Fruit fly (Drosophila melanogaster) whole organism, prepupa: ENCODE data around the gene IntS4.

ENCODE experiments used
- CG10631 ChIP-seq: fragments of 200-800 bp; sonication (Bioruptor generic); optimal IDR thresholded peaks from 2 replicates; lab custom pipeline; 2016; ENCODE audit warnings: missing biosample characterization, missing genetic modification characterization
- CG10669 ChIP-seq: fragments of 200-800 bp; sonication (Bioruptor generic); optimal IDR thresholded peaks from 3 replicates; lab custom pipeline; 2018; ENCODE audit warnings: missing biosample characterization, mild to moderate bottlenecking, missing genetic modification characterization, moderate library complexity
- CG11294 ChIP-seq: fragments of 200-800 bp; sonication (Bioruptor generic); IDR thresholded peaks from 2 replicates; pipeline ENCODE4 v1.3.6; 2022; ENCODE audit warnings: missing biosample characterization, missing genetic modification characterization
- CG11762 ChIP-seq: fragments of 200-800 bp; sonication (Bioruptor generic); optimal IDR thresholded peaks from 3 replicates; lab custom pipeline; 2016; ENCODE audit warnings: missing biosample characterization, missing genetic modification characterization; ENCODE audit not compliant: insufficient read depth
- CG15336 ChIP-seq: fragments of 200-800 bp; sonication (Bioruptor generic); IDR thresholded peaks from 2 replicates; pipeline ENCODE4 v1.3.6; 2022; ENCODE audit warnings: missing biosample characterization, missing genetic modification characterization
- CG1621 ChIP-seq: fragments of 200-800 bp; sonication (Bioruptor generic); optimal IDR thresholded peaks from 3 replicates; lab custom pipeline; 2018; ENCODE audit warnings: missing biosample characterization, mild to moderate bottlenecking, missing genetic modification characterization
- CG16779 ChIP-seq: fragments of 200-800 bp; sonication (Bioruptor generic); optimal IDR thresholded peaks from 3 replicates; lab custom pipeline; 2017; ENCODE audit warnings: missing biosample characterization, mild to moderate bottlenecking, missing genetic modification characterization
- CG32006 ChIP-seq: fragments of 200-800 bp; sonication (Bioruptor generic); optimal IDR thresholded peaks from 3 replicates; lab custom pipeline; 2017; ENCODE audit warnings: missing biosample characterization, mild to moderate bottlenecking, missing genetic modification characterization
- CG34406 ChIP-seq: fragments of 200-800 bp; sonication (Bioruptor generic); optimal IDR thresholded peaks from 3 replicates; lab custom pipeline; 2016; ENCODE audit warnings: missing biosample characterization, missing genetic modification characterization
- CG6163 ChIP-seq: fragments of 200-800 bp; sonication (Bioruptor generic); IDR thresholded peaks from 3 replicates; pipeline ENCODE4 v1.3.6; 2022; ENCODE audit warnings: missing biosample characterization, missing genetic modification characterization
- CG6276 ChIP-seq: fragments of 200-800 bp; sonication (Bioruptor generic); optimal IDR thresholded peaks from 2 replicates; lab custom pipeline; 2017; ENCODE audit warnings: missing biosample characterization, mild to moderate bottlenecking, missing genetic modification characterization
- CG6792 ChIP-seq: fragments of 200-800 bp; sonication (Bioruptor generic); optimal IDR thresholded peaks from 3 replicates; lab custom pipeline; 2016; ENCODE audit warnings: missing biosample characterization, missing genetic modification characterization
- CG6854 ChIP-seq: fragments of 200-800 bp; sonication (Bioruptor generic); optimal IDR thresholded peaks from 2 replicates; lab custom pipeline; 2017; ENCODE audit warnings: missing biosample characterization, mild to moderate bottlenecking, missing genetic modification characterization
- CG7368 ChIP-seq: fragments of 200-800 bp; sonication (Bioruptor generic); optimal IDR thresholded peaks from 3 replicates; lab custom pipeline; 2016; ENCODE audit warnings: missing biosample characterization, missing genetic modification characterization
- CG8119 ChIP-seq: fragments of 200-800 bp; sonication (Bioruptor generic); IDR thresholded peaks from 3 replicates; pipeline ENCODE4 v1.3.6; 2022; ENCODE audit warnings: missing biosample characterization, missing genetic modification characterization
- CG8319 ChIP-seq: fragments of 200-800 bp; sonication (Bioruptor generic); optimal IDR thresholded peaks from 3 replicates; lab custom pipeline; 2016; ENCODE audit warnings: missing biosample characterization, missing genetic modification characterization
- CG8632 ChIP-seq: fragments of 200-800 bp; sonication (Bioruptor generic); optimal IDR thresholded peaks from 3 replicates; lab custom pipeline; 2016; ENCODE audit warnings: missing biosample characterization, missing genetic modification characterization
- CG9139 ChIP-seq: fragments of 200-800 bp; sonication (Bioruptor generic); optimal IDR thresholded peaks from 3 replicates; lab custom pipeline; 2017; ENCODE audit warnings: missing biosample characterization, mild to moderate bottlenecking, missing genetic modification characterization
- Eip78C ChIP-seq: fragments of 200-800 bp; sonication (Bioruptor generic); peaks from one replicate; lab custom pipeline; 2016; ENCODE audit warnings: missing biosample characterization, missing genetic modification characterization
- Hr38 ChIP-seq: sonication (Bioruptor generic); optimal IDR thresholded peaks from 2 replicates; lab custom pipeline; 2016; ENCODE audit warnings: missing biosample characterization, missing genetic modification characterization
- Hr39 ChIP-seq: fragments of 200-800 bp; sonication (Bioruptor generic); optimal IDR thresholded peaks from 2 replicates; lab custom pipeline; 2016; ENCODE audit warnings: missing biosample characterization, missing genetic modification characterization
- Hr4 ChIP-seq: fragments of 200-800 bp; sonication (Bioruptor generic); optimal IDR thresholded peaks from 3 replicates; lab custom pipeline; 2016; ENCODE audit warnings: missing biosample characterization, missing genetic modification characterization
- Met ChIP-seq: fragments of 200-800 bp; sonication (Bioruptor generic); optimal IDR thresholded peaks from 3 replicates; lab custom pipeline; 2016; ENCODE audit warnings: missing biosample characterization, missing genetic modification characterization
- OdsH ChIP-seq: fragments of 200-800 bp; sonication (Bioruptor generic); optimal IDR thresholded peaks from 3 replicates; lab custom pipeline; 2016; ENCODE audit warnings: missing biosample characterization, missing genetic modification characterization
- Smox ChIP-seq: fragments of 200-800 bp; sonication (Bioruptor generic); optimal IDR thresholded peaks from 3 replicates; lab custom pipeline; 2016; ENCODE audit warnings: missing biosample characterization, missing genetic modification characterization
- Sox102F ChIP-seq: fragments of 200-800 bp; sonication (Bioruptor generic); optimal IDR thresholded peaks from 2 replicates; lab custom pipeline; 2016; ENCODE audit warnings: missing biosample characterization, mild to moderate bottlenecking, missing genetic modification characterization
- Sox14 ChIP-seq: fragments of 200-800 bp; sonication (Bioruptor generic); optimal IDR thresholded peaks from 3 replicates; lab custom pipeline; 2016; ENCODE audit warnings: missing biosample characterization, missing genetic modification characterization
- achi ChIP-seq: fragments of 200-800 bp; sonication (Bioruptor generic); optimal IDR thresholded peaks from 3 replicates; lab custom pipeline; 2016; ENCODE audit warnings: missing biosample characterization, missing genetic modification characterization
- cyc ChIP-seq: fragments of 200-800 bp; sonication (Bioruptor generic); optimal IDR thresholded peaks from 3 replicates; lab custom pipeline; 2016; ENCODE audit warnings: missing biosample characterization, missing genetic modification characterization
- dsx ChIP-seq: fragments of 200-800 bp; optimal IDR thresholded peaks from 3 replicates; lab custom pipeline; 2019; ENCODE audit warnings: missing biosample characterization, mild to moderate bottlenecking, missing genetic modification characterization, moderate library complexity; ENCODE audit not compliant: poor library complexity, severe bottlenecking
- eg ChIP-seq: fragments of 200-800 bp; sonication (Bioruptor generic); IDR thresholded peaks from 3 replicates; pipeline ENCODE4 v1.3.6; 2022; ENCODE audit warnings: missing biosample characterization, missing genetic modification characterization
- esn ChIP-seq: fragments of 200-800 bp; sonication (Bioruptor generic); optimal IDR thresholded peaks from 2 replicates; lab custom pipeline; 2016; ENCODE audit warnings: missing biosample characterization, mild to moderate bottlenecking, missing genetic modification characterization, moderate library complexity
- fd59A ChIP-seq: fragments of 200-800 bp; sonication (Bioruptor generic); optimal IDR thresholded peaks from 2 replicates; lab custom pipeline; 2017; ENCODE audit warnings: missing biosample characterization, mild to moderate bottlenecking, missing genetic modification characterization, missing genetic modification reagents
- fd85E ChIP-seq: fragments of 200-800 bp; sonication (Bioruptor generic); optimal IDR thresholded peaks from 3 replicates; lab custom pipeline; 2016; ENCODE audit warnings: missing biosample characterization, missing genetic modification characterization
- fkh ChIP-seq: fragments of 200-800 bp; sonication (Bioruptor generic); optimal IDR thresholded peaks from 3 replicates; lab custom pipeline; 2017; ENCODE audit warnings: missing biosample characterization, mild to moderate bottlenecking, missing genetic modification characterization, moderate library complexity
- lz ChIP-seq: fragments of 200-800 bp; sonication (Bioruptor generic); optimal IDR thresholded peaks from 3 replicates; lab custom pipeline; 2016; ENCODE audit warnings: missing biosample characterization, missing genetic modification characterization
- net ChIP-seq: fragments of 200-800 bp; sonication (Bioruptor generic); optimal IDR thresholded peaks from 3 replicates; lab custom pipeline; 2016; ENCODE audit warnings: missing biosample characterization, missing genetic modification characterization
- pdm3 ChIP-seq: fragments of 200-800 bp; sonication (Bioruptor generic); optimal IDR thresholded peaks from 3 replicates; lab custom pipeline; 2016; ENCODE audit warnings: missing biosample characterization, missing genetic modification characterization
- ss ChIP-seq, 2 experiments: fragments of 200-800 bp; sonication (Bioruptor generic); optimal IDR thresholded peaks; 2 replicates in 1 of 2; 3 replicates in 1 of 2; lab custom pipeline; 2017 to 2018; ENCODE audit warnings: mild to moderate bottlenecking in 2 of 2, missing biosample characterization in 2 of 2, missing genetic modification characterization in 2 of 2, moderate library complexity in 1 of 2
- svp ChIP-seq: fragments of 200-800 bp; sonication (Bioruptor generic); peaks from one replicate; lab custom pipeline; 2016; ENCODE audit warnings: missing biosample characterization, missing genetic modification characterization
- topi ChIP-seq: fragments of 200-800 bp; sonication (Bioruptor generic); optimal IDR thresholded peaks from 3 replicates; lab custom pipeline; 2016; ENCODE audit warnings: missing biosample characterization, missing genetic modification characterization
- vri ChIP-seq: fragments of 200-800 bp; sonication (Bioruptor generic); optimal IDR thresholded peaks from 3 replicates; lab custom pipeline; 2016; ENCODE audit warnings: missing biosample characterization, mild to moderate bottlenecking, missing genetic modification characterization

Gene IntS4

DNA sequence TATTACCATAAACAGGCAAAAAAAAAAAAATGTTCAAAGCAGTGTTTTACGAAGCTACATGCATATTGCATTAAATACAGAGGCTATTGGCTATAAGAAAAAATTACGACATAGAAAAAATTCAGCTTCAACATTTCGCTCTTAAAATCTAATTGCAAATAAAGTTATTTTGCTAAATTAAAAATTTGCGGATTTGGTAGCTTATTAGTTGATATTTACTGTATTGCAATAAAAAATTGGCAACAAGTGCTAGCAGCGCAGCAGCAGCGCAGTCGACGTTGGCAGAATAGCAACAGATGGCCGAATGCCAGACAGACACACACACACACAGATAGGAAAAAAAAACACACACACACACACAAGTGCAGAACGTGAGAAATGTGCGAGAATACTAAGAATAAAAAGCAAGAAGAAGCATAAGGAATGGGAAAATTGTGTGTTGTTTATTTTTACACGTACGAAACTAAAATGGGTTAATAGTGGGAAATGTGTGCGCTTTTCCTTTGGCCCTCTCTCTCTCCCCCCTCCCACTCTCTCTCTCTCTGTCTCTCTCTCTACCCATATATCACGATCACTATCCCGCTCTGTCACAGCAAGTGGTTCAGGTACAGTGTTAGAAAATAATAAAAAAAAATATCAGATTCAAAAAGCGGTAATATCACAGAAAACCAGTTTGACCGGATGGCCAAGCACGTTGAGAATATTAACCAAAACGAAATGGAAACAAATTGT, 24.8 kb downstream of the IntS4 start (continued):
- TF ChIP-seq CG8119 (peak; percentile 81), CG10669 (GFP tag; lab: Kevin White, UChicago) (peak; percentile 0), lz (GFP tag; lab: Kevin White, UChicago) (no peak), CG15336 (peak; percentile 90), Hr4 (GFP tag; lab: Kevin White, UChicago) (peak; percentile 76), esn (GFP tag; lab: Kevin White, UChicago) (peak; percentile 8), CG11762 (GFP tag; lab: Kevin White, UChicago) (no peak), CG8319 (GFP tag; lab: Kevin White, UChicago) (no peak), Sox14 (peak; percentile 41)

DNA sequence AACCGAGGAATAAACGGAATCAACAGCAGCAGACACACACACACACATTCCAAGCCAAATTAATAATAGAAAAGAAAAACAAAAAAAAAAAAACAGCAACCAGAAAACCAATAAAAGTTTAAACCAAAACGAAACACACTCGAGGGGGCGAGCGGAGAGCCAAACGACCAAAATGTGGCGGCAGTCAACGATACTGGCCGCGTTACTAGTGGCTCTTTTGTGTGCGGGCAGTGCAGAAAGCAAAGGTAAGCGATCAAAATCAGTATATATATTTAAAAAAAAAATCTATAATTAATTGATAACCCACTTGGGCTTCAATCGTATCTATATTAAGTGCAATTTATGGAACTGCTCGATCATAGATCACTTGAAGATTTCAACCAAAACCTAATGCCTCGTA, 26.8 kb downstream of the IntS4 start:
- TF ChIP-seq Met (GFP tag; lab: Kevin White, UChicago) (no peak), eg (GFP tag; lab: Robert Waterston, UW) (0 out of 3 replicates have a peak, but pooled peaks have one; percentile 25), dsx (no peak)

DNA sequence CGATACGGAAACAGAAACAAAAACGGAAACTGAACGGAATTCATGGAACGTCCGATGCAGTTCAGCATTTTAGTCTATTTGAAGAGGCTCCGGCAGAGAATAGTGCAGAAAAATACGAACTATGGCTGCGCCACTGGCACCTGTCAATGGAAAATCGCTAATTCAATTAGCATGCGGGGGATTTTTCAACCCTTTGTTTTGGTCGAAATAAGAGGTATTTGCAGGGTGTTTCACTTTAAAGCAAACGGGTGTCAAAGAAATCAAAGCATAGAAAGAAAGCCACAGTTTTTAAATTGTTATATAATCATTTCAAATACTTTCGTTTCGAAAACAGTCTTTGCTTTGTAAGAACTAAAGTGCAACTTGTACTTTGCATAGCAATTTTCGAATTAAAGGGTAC, 29.0 kb downstream of the IntS4 start, which contains the start of gene PIP82:
TSS of gene PIP82 (minus strand) at position 101 of the 400 bp plus-strand sequence.
- TF ChIP-seq topi (GFP tag; lab: Kevin White, UChicago) (no peak), CG6792 (GFP tag; lab: Kevin White, UChicago) (no peak), ss (GFP tag; optimal IDR thresholded peaks at IDR 0.05; lab: Kevin White, UChicago) (no peak), Hr38 (GFP tag; lab: Kevin White, UChicago) (no peak), Smox (GFP tag; lab: Kevin White, UChicago) (no peak), CG8632 (GFP tag; lab: Kevin White, UChicago) (no peak), cyc (GFP tag; lab: Kevin White, UChicago) (no peak), fkh (no peak), CG11294 (GFP tag; lab: Robert Waterston, UW) (no peak), CG16779 (tag; lab: Kevin White, UChicago) (no peak), Hr4 (GFP tag; lab: Kevin White, UChicago) (no peak), achi (GFP tag; lab: Kevin White, UChicago) (no peak), CG9139 (no peak), CG6163 (no peak), Met (GFP tag; lab: Kevin White, UChicago) (no peak)
- TF ChIP-seq, all 60 proteins: peak for 0

DNA sequence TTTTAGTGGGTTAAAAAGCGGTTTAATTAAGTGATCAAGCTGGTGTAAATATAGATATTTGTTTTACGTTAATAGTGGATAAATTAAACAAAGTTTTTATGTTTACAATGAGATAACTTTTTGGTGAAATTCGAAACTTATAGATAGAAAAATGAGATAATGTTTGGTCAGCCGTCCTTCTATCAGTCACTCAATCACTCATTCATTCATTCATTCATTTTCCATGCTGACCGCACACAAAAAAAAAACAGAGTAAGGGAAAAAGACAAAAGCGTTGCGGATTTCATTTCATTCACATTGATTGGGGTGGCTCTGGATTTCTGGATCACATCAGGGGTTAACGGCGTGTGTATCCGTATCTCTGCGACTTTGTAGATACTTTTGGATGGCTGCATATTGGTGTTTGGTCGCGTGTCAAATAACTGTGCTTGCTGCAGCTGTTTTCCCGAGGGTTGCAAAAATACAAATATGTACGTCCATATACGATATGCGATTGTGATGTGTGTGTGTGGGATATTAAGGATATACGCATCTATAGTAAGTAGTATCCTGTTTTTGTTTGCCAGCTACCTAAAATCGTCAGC, 34.9 kb downstream of the IntS4 start:
- TF ChIP-seq net (no peak), svp (peak; percentile 49), CG10631 (GFP tag; lab: Kevin White, UChicago) (no peak)

DNA sequence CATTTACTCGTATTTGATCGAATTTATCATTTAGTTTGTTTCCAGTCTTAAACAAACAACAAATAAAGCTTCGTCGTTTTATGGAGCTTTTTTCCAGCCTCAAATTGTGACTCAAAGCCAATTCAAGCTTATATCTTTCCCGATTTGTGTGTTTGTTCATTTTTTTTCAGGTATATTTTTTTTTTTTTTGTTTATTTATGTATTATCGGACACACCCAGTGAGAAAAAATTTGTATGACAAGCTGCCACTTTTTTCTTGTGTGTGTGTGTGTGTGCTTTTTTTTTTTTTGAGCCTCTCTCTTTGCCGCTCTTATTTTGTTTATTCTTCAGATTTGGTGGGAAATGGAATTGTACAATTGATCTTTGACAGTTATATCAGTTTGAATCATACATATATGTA, 36.1 kb downstream of the IntS4 start:
- peak; percentile 37; the same call in 1 of the 3 replicates for TF ChIP-seq eg (GFP tag; lab: Robert Waterston, UW)
- TF ChIP-seq Sox102F (GFP tag; lab: Kevin White, UChicago): peak; percentile 14
- no peak for TF ChIP-seq OdsH (GFP tag; lab: Kevin White, UChicago)
- no peak for TF ChIP-seq CG7368 (GFP tag; lab: Kevin White, UChicago)
- no peak for TF ChIP-seq Hr39 (GFP tag; lab: Kevin White, UChicago)
- no peak for TF ChIP-seq CG34406 (GFP tag; lab: Kevin White, UChicago)
- no peak for TF ChIP-seq CG6854 (GFP tag; lab: Kevin White, UChicago)
- TF ChIP-seq vri: peak; percentile 12
- peak; percentile 38 for TF ChIP-seq Eip78C (GFP tag; lab: Kevin White, UChicago)
- TF ChIP-seq fkh: peak; percentile 35
- peak; percentile 16 for TF ChIP-seq esn (GFP tag; lab: Kevin White, UChicago)
- TF ChIP-seq CG1621 (tag; lab: Kevin White, UChicago): no peak
- no peak for TF ChIP-seq fd59A (GFP tag; lab: Kevin White, UChicago)
- TF ChIP-seq pdm3 (GFP tag; lab: Kevin White, UChicago): no peak
- peak; percentile 35; the same call in 1 of the 2 replicates for TF ChIP-seq CG15336
- TF ChIP-seq CG8632 (GFP tag; lab: Kevin White, UChicago): peak; percentile 14
- no peak for TF ChIP-seq fd85E
- no peak for TF ChIP-seq Sox14
- TF ChIP-seq CG16779 (tag; lab: Kevin White, UChicago): no peak
- peak; percentile 35; the same call in 1 of the 3 replicates for TF ChIP-seq CG8119
- TF ChIP-seq CG32006: no peak
- peak; percentile 22 for TF ChIP-seq Met (GFP tag; lab: Kevin White, UChicago)
- no peak for TF ChIP-seq CG6276
